Fruit fly (Drosophila melanogaster) whole organism, prepupa: ENCODE measurements around the gene Pdhb.

ENCODE experiments used
- Blimp-1 ChIP-seq: fragments of 200-800 bp; sonication (Bioruptor generic); optimal IDR thresholded peaks from 3 replicates; lab custom pipeline; 2017; ENCODE audit warnings: missing biosample characterization, missing genetic modification characterization, mild to moderate bottlenecking, moderate library complexity, missing genetic modification reagents
- CG11294 ChIP-seq: fragments of 200-800 bp; sonication (Bioruptor generic); IDR thresholded peaks from 2 replicates; pipeline ENCODE4 v1.3.6; 2022; ENCODE audit warnings: missing biosample characterization, missing genetic modification characterization
- CG11762 ChIP-seq: fragments of 200-800 bp; sonication (Bioruptor generic); optimal IDR thresholded peaks from 3 replicates; lab custom pipeline; 2016; ENCODE audit warnings: missing biosample characterization, missing genetic modification characterization; ENCODE audit not compliant: insufficient read depth
- CG11902 ChIP-seq: fragments of 200-800 bp; sonication (Bioruptor generic); optimal IDR thresholded peaks from 3 replicates; lab custom pipeline; 2016; ENCODE audit warnings: missing biosample characterization, missing genetic modification characterization
- CG15336 ChIP-seq: fragments of 200-800 bp; sonication (Bioruptor generic); IDR thresholded peaks from 2 replicates; pipeline ENCODE4 v1.3.6; 2022; ENCODE audit warnings: missing biosample characterization, missing genetic modification characterization
- CG1621 ChIP-seq: fragments of 200-800 bp; sonication (Bioruptor generic); optimal IDR thresholded peaks from 3 replicates; lab custom pipeline; 2018; ENCODE audit warnings: missing biosample characterization, mild to moderate bottlenecking, missing genetic modification characterization
- CG3032 ChIP-seq: fragments of 200-800 bp; optimal IDR thresholded peaks from 2 replicates; lab custom pipeline; 2019; ENCODE audit warnings: missing biosample characterization, mild to moderate bottlenecking, missing genetic modification characterization, moderate library complexity
- CG31627 ChIP-seq: fragments of 200-800 bp; sonication (Bioruptor generic); optimal IDR thresholded peaks from 3 replicates; lab custom pipeline; 2016; ENCODE audit warnings: missing biosample characterization, missing genetic modification characterization
- CG32006 ChIP-seq: fragments of 200-800 bp; sonication (Bioruptor generic); optimal IDR thresholded peaks from 3 replicates; lab custom pipeline; 2017; ENCODE audit warnings: missing biosample characterization, mild to moderate bottlenecking, missing genetic modification characterization
- CG34406 ChIP-seq: fragments of 200-800 bp; sonication (Bioruptor generic); optimal IDR thresholded peaks from 3 replicates; lab custom pipeline; 2016; ENCODE audit warnings: missing biosample characterization, missing genetic modification characterization
- CG3919 ChIP-seq: fragments of 200-800 bp; sonication (Bioruptor generic); optimal IDR thresholded peaks from 3 replicates; lab custom pipeline; 2016; ENCODE audit warnings: missing biosample characterization, missing genetic modification characterization
- CG4318 ChIP-seq: fragments of 200-800 bp; sonication (Bioruptor generic); optimal IDR thresholded peaks from 3 replicates; lab custom pipeline; 2017; ENCODE audit warnings: missing biosample characterization, mild to moderate bottlenecking, missing genetic modification characterization
- CG6276 ChIP-seq: fragments of 200-800 bp; sonication (Bioruptor generic); optimal IDR thresholded peaks from 2 replicates; lab custom pipeline; 2017; ENCODE audit warnings: missing biosample characterization, mild to moderate bottlenecking, missing genetic modification characterization
- CG6792 ChIP-seq: fragments of 200-800 bp; sonication (Bioruptor generic); optimal IDR thresholded peaks from 3 replicates; lab custom pipeline; 2016; ENCODE audit warnings: missing biosample characterization, missing genetic modification characterization
- CG6808 ChIP-seq: fragments of 200-800 bp; sonication (Bioruptor generic); optimal IDR thresholded peaks from 3 replicates; lab custom pipeline; 2017; ENCODE audit warnings: missing biosample characterization, missing genetic modification characterization, mild to moderate bottlenecking, moderate library complexity, missing genetic modification reagents
- CG6854 ChIP-seq: fragments of 200-800 bp; sonication (Bioruptor generic); optimal IDR thresholded peaks from 2 replicates; lab custom pipeline; 2017; ENCODE audit warnings: missing biosample characterization, mild to moderate bottlenecking, missing genetic modification characterization
- CG7368 ChIP-seq: fragments of 200-800 bp; sonication (Bioruptor generic); optimal IDR thresholded peaks from 3 replicates; lab custom pipeline; 2016; ENCODE audit warnings: missing biosample characterization, missing genetic modification characterization
- CG8119 ChIP-seq: fragments of 200-800 bp; sonication (Bioruptor generic); IDR thresholded peaks from 3 replicates; pipeline ENCODE4 v1.3.6; 2022; ENCODE audit warnings: missing biosample characterization, missing genetic modification characterization
- CG8319 ChIP-seq: fragments of 200-800 bp; sonication (Bioruptor generic); optimal IDR thresholded peaks from 3 replicates; lab custom pipeline; 2016; ENCODE audit warnings: missing biosample characterization, missing genetic modification characterization
- CG8632 ChIP-seq: fragments of 200-800 bp; sonication (Bioruptor generic); optimal IDR thresholded peaks from 3 replicates; lab custom pipeline; 2016; ENCODE audit warnings: missing biosample characterization, missing genetic modification characterization
- CG9139 ChIP-seq: fragments of 200-800 bp; sonication (Bioruptor generic); optimal IDR thresholded peaks from 3 replicates; lab custom pipeline; 2017; ENCODE audit warnings: missing biosample characterization, mild to moderate bottlenecking, missing genetic modification characterization
- Eip75B ChIP-seq: fragments of 200-800 bp; sonication (Bioruptor generic); optimal IDR thresholded peaks from 3 replicates; lab custom pipeline; 2016; ENCODE audit warnings: missing biosample characterization, missing genetic modification characterization
- Eip78C ChIP-seq: fragments of 200-800 bp; sonication (Bioruptor generic); peaks from one replicate; lab custom pipeline; 2016; ENCODE audit warnings: missing biosample characterization, missing genetic modification characterization
- Eip93F ChIP-seq: fragments of 200-800 bp; sonication (Bioruptor generic); optimal IDR thresholded peaks from 2 replicates; lab custom pipeline; 2016; ENCODE audit warnings: missing biosample characterization, mild to moderate bottlenecking, missing genetic modification characterization
- Ets21C ChIP-seq: fragments of 200-800 bp; sonication (Bioruptor generic); optimal IDR thresholded peaks from 3 replicates; lab custom pipeline; 2016; ENCODE audit warnings: missing biosample characterization, missing genetic modification characterization
- Ets96B ChIP-seq: fragments of 200-800 bp; optimal IDR thresholded peaks from 2 replicates; lab custom pipeline; 2019; ENCODE audit warnings: missing biosample characterization, mild to moderate bottlenecking, missing genetic modification characterization, moderate library complexity
- Gug ChIP-seq: fragments of 200-800 bp; sonication (Bioruptor generic); IDR thresholded peaks from 2 replicates; pipeline ENCODE4 v1.3.6; 2022; ENCODE audit warnings: missing biosample characterization, missing genetic modification characterization
- Hr4 ChIP-seq: fragments of 200-800 bp; sonication (Bioruptor generic); optimal IDR thresholded peaks from 3 replicates; lab custom pipeline; 2016; ENCODE audit warnings: missing biosample characterization, missing genetic modification characterization
- Lpt ChIP-seq: fragments of 200-800 bp; sonication (Bioruptor generic); optimal IDR thresholded peaks from 3 replicates; lab custom pipeline; 2016; ENCODE audit warnings: missing biosample characterization, missing genetic modification characterization
- Met ChIP-seq: fragments of 200-800 bp; sonication (Bioruptor generic); optimal IDR thresholded peaks from 3 replicates; lab custom pipeline; 2016; ENCODE audit warnings: missing biosample characterization, missing genetic modification characterization
- Smox ChIP-seq: fragments of 200-800 bp; sonication (Bioruptor generic); optimal IDR thresholded peaks from 3 replicates; lab custom pipeline; 2016; ENCODE audit warnings: missing biosample characterization, missing genetic modification characterization
- Sox102F ChIP-seq: fragments of 200-800 bp; sonication (Bioruptor generic); optimal IDR thresholded peaks from 2 replicates; lab custom pipeline; 2016; ENCODE audit warnings: missing biosample characterization, mild to moderate bottlenecking, missing genetic modification characterization
- Sox14 ChIP-seq: fragments of 200-800 bp; sonication (Bioruptor generic); optimal IDR thresholded peaks from 3 replicates; lab custom pipeline; 2016; ENCODE audit warnings: missing biosample characterization, missing genetic modification characterization
- Sox15 ChIP-seq: fragments of 200-800 bp; sonication (Bioruptor generic); optimal IDR thresholded peaks from 3 replicates; lab custom pipeline; 2016; ENCODE audit warnings: missing biosample characterization, missing genetic modification characterization
- cyc ChIP-seq: fragments of 200-800 bp; sonication (Bioruptor generic); optimal IDR thresholded peaks from 3 replicates; lab custom pipeline; 2016; ENCODE audit warnings: missing biosample characterization, missing genetic modification characterization
- dac ChIP-seq: fragments of 200-800 bp; sonication (Bioruptor generic); optimal IDR thresholded peaks from 2 replicates; lab custom pipeline; 2017; ENCODE audit warnings: missing biosample characterization, mild to moderate bottlenecking, missing genetic modification characterization
- dsx ChIP-seq: fragments of 200-800 bp; optimal IDR thresholded peaks from 3 replicates; lab custom pipeline; 2019; ENCODE audit warnings: missing biosample characterization, mild to moderate bottlenecking, missing genetic modification characterization, moderate library complexity; ENCODE audit not compliant: poor library complexity, severe bottlenecking
- esn ChIP-seq: fragments of 200-800 bp; sonication (Bioruptor generic); optimal IDR thresholded peaks from 2 replicates; lab custom pipeline; 2016; ENCODE audit warnings: missing biosample characterization, mild to moderate bottlenecking, missing genetic modification characterization, moderate library complexity
- fd59A ChIP-seq: fragments of 200-800 bp; sonication (Bioruptor generic); optimal IDR thresholded peaks from 2 replicates; lab custom pipeline; 2017; ENCODE audit warnings: missing biosample characterization, mild to moderate bottlenecking, missing genetic modification characterization, missing genetic modification reagents
- fd85E ChIP-seq: fragments of 200-800 bp; sonication (Bioruptor generic); optimal IDR thresholded peaks from 3 replicates; lab custom pipeline; 2016; ENCODE audit warnings: missing biosample characterization, missing genetic modification characterization
- fkh ChIP-seq: fragments of 200-800 bp; sonication (Bioruptor generic); optimal IDR thresholded peaks from 3 replicates; lab custom pipeline; 2017; ENCODE audit warnings: missing biosample characterization, mild to moderate bottlenecking, missing genetic modification characterization, moderate library complexity
- net ChIP-seq: fragments of 200-800 bp; sonication (Bioruptor generic); optimal IDR thresholded peaks from 3 replicates; lab custom pipeline; 2016; ENCODE audit warnings: missing biosample characterization, missing genetic modification characterization
- pdm3 ChIP-seq: fragments of 200-800 bp; sonication (Bioruptor generic); optimal IDR thresholded peaks from 3 replicates; lab custom pipeline; 2016; ENCODE audit warnings: missing biosample characterization, missing genetic modification characterization
- salr ChIP-seq, 2 experiments: fragments of 200-800 bp; sonication (Bioruptor generic); optimal IDR thresholded peaks; 3 replicates each; lab custom pipeline; 2016 to 2018; ENCODE audit warnings: missing biosample characterization in 2 of 2, missing genetic modification characterization in 2 of 2, mild to moderate bottlenecking in 1 of 2
- spab ChIP-seq: fragments of 200-800 bp; sonication (Bioruptor generic); optimal IDR thresholded peaks from 2 replicates; lab custom pipeline; 2017; ENCODE audit warnings: missing biosample characterization, mild to moderate bottlenecking, missing genetic modification characterization, missing genetic modification reagents
- ss ChIP-seq, 2 experiments: fragments of 200-800 bp; sonication (Bioruptor generic); optimal IDR thresholded peaks; 2 replicates in 1 of 2; 3 replicates in 1 of 2; lab custom pipeline; 2017 to 2018; ENCODE audit warnings: mild to moderate bottlenecking in 2 of 2, missing biosample characterization in 2 of 2, missing genetic modification characterization in 2 of 2, moderate library complexity in 1 of 2
- svp ChIP-seq: fragments of 200-800 bp; sonication (Bioruptor generic); peaks from one replicate; lab custom pipeline; 2016; ENCODE audit warnings: missing biosample characterization, missing genetic modification characterization
- topi ChIP-seq: fragments of 200-800 bp; sonication (Bioruptor generic); optimal IDR thresholded peaks from 3 replicates; lab custom pipeline; 2016; ENCODE audit warnings: missing biosample characterization, missing genetic modification characterization
- vri ChIP-seq: fragments of 200-800 bp; sonication (Bioruptor generic); optimal IDR thresholded peaks from 3 replicates; lab custom pipeline; 2016; ENCODE audit warnings: missing biosample characterization, mild to moderate bottlenecking, missing genetic modification characterization

Gene Pdhb

DNA sequence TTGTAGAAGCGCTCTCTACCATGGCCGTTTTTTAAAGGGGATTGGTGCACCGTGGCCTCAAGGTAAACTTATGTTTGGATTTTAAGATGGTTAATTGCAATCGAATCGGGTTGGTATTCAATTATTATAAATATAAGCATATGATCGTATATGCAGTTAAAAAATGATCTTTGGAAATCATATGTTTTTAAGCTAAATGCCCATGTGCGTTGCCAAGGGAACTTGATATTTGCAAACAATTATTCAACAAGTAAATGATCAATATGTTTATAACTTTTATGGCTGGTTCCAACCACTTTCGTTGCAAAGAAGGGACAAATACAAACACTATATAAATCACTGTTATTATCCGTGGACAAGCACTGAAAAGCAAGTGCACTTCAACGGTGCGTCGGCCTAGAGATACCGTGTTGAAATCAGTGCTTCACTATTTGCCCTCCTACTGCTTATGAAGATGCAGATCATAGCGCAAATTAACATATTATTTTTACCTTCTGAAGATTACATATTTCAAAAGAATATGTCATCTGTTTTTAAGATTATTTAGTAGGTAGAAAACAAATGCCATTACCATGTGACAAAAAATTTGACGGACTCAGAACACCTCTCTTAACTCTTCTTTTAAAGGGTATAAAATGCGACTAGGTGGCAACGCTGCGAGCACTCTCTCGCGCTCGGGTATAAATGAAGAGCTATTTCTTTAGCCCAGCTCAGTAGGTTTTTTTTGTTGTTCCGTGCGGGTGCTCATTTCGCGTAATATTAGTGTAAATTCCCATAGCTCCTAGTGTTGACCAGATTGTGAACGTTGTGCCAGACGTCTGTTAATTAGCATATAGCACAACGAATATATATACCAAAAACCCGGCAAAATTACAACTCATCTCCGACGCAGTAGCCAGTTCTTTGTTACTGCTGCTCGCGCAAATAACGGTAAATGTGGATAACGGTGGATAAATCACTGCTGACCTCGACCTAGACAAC is 44.8 kb downstream of the Pdhb start, which contains the start of gene rdog:
TSS of gene rdog (plus strand) at position 705 of the 981 bp plus-strand sequence.
- TF ChIP-seq cyc (peak; percentile 86), CG3032 (tag; lab: Kevin White, UChicago) (peak; percentile 59), Blimp-1 (peak; percentile 64), CG11902 (GFP tag; lab: Kevin White, UChicago) (peak; percentile 73), CG1621 (tag; lab: Kevin White, UChicago) (peak; percentile 82), pdm3 (GFP tag; lab: Kevin White, UChicago) (peak; percentile 85), Gug (GFP tag; lab: Robert Waterston, UW) (peak; percentile 46), net (peak; percentile 78), Sox14 (peak; percentile 87), esn (GFP tag; lab: Kevin White, UChicago) (peak; percentile 93), CG7368 (GFP tag; lab: Kevin White, UChicago) (peak; percentile 50), Sox102F (GFP tag; lab: Kevin White, UChicago) (peak; percentile 90), Hr4 (GFP tag; lab: Kevin White, UChicago) (peak; percentile 88), CG32006 (GFP tag; lab: Kevin White, UChicago) (peak; percentile 88), CG6854 (GFP tag; lab: Kevin White, UChicago) (peak; percentile 78), CG15336 (peak; percentile 73), Ets96B (tag; lab: Kevin White, UChicago) (peak; percentile 52), ss (GFP tag; optimal IDR thresholded peaks at IDR 0.05; lab: Kevin White, UChicago) (peak in 1 of 2 experiments; percentile 85), CG8119 (GFP tag; lab: Robert Waterston, UW) (peak; percentile 75), CG34406 (GFP tag; lab: Kevin White, UChicago) (peak; percentile 78), Met (GFP tag; lab: Kevin White, UChicago) (peak; percentile 90), Sox15 (peak; percentile 74), Eip93F (GFP tag; lab: Kevin White, UChicago) (no peak), Smox (GFP tag; lab: Kevin White, UChicago) (peak; percentile 85), CG31627 (GFP tag; lab: Kevin White, UChicago) (peak; percentile 88), salr (GFP tag; optimal IDR thresholded peaks at IDR 0.05; lab: Kevin White, UChicago) (peak; percentile 37 to 89), CG8319 (GFP tag; lab: Kevin White, UChicago) (peak; percentile 86), CG11294 (no peak), CG3919 (GFP tag; lab: Kevin White, UChicago) (peak; percentile 87), topi (GFP tag; lab: Kevin White, UChicago) (peak; percentile 77), dsx (peak; percentile 61), vri (peak; percentile 74), svp (GFP tag; lab: Kevin White, UChicago) (peak; percentile 75), CG11762 (GFP tag; lab: Kevin White, UChicago) (peak; percentile 74), dac (GFP tag; lab: Kevin White, UChicago) (peak; percentile 56), CG6792 (peak; percentile 88), spab (peak; percentile 73), Eip75B (GFP tag; lab: Kevin White, UChicago) (peak; percentile 89), Lpt (peak; percentile 41), CG9139 (GFP tag; lab: Kevin White, UChicago) (no peak), CG6808 (GFP tag; lab: Kevin White, UChicago) (peak; percentile 81), fkh (GFP tag; lab: Kevin White, UChicago) (peak; percentile 40), fd59A (GFP tag; lab: Kevin White, UChicago) (peak; percentile 70), Eip78C (GFP tag; lab: Kevin White, UChicago) (peak; percentile 98), CG8632 (peak; percentile 81), CG4318 (no peak), CG6276 (GFP tag; lab: Kevin White, UChicago) (peak; percentile 67), Ets21C (peak; percentile 78), fd85E (GFP tag; lab: Kevin White, UChicago) (no peak)
